Worm (Caenorhabditis elegans) whole organism, L2 larva: Measurements from ENCODE around the gene ctsa-1.1.

Experiments
- C34F6.9 ChIP-seq: fragments of 150-350 bp; optimal IDR thresholded peaks from 2 replicates; lab custom pipeline; 2014; ENCODE audit warnings: missing biosample characterization, missing genetic modification characterization
- F13H6.1 ChIP-seq: sonication (generic microtip); optimal IDR thresholded peaks from 2 replicates; lab custom pipeline; 2016; ENCODE audit warnings: missing genetic modification characterization, missing compliant biosample characterization
- R02D3.7 ChIP-seq: fragments of 150-350 bp; optimal IDR thresholded peaks from 2 replicates; lab custom pipeline; 2014; ENCODE audit warnings: missing biosample characterization, missing genetic modification characterization
- Y55F3AM.14 ChIP-seq: fragments of 200-800 bp; sonication (Bioruptor generic); optimal IDR thresholded peaks from 2 replicates; lab custom pipeline; 2018; ENCODE audit warnings: mild to moderate bottlenecking, missing genetic modification characterization, missing compliant biosample characterization
- ZK546.5 ChIP-seq: sonication (generic microtip); optimal IDR thresholded peaks from 2 replicates; lab custom pipeline; 2017; ENCODE audit warnings: missing biosample characterization, missing genetic modification characterization
- alr-1 ChIP-seq: fragments of 150-350 bp; optimal IDR thresholded peaks from 2 replicates; lab custom pipeline; 2014; ENCODE audit warnings: missing biosample characterization, missing genetic modification characterization
- aly-2 ChIP-seq: fragments of 150-350 bp; optimal IDR thresholded peaks from 2 replicates; lab custom pipeline; 2014; ENCODE audit warnings: missing biosample characterization, missing genetic modification characterization
- ama-1 ChIP-seq: fragments of 150-350 bp; optimal IDR thresholded peaks from 2 replicates; lab custom pipeline; 2018; ENCODE audit warnings: inconsistent platforms
- blmp-1 ChIP-seq: sonication (generic microtip); optimal IDR thresholded peaks from 2 replicates; lab custom pipeline; 2017; ENCODE audit warnings: missing genetic modification characterization, mild to moderate bottlenecking, missing compliant biosample characterization, antibody characterized with exemption, moderate library complexity; ENCODE audit not compliant: insufficient read depth
- ceh-16 ChIP-seq: fragments of 150-350 bp; optimal IDR thresholded peaks from 2 replicates; lab custom pipeline; 2014; ENCODE audit warnings: missing biosample characterization, missing genetic modification characterization
- ceh-82 ChIP-seq: fragments of 150-350 bp; optimal IDR thresholded peaks from 2 replicates; lab custom pipeline; 2014; ENCODE audit warnings: missing biosample characterization, missing genetic modification characterization
- crh-2 ChIP-seq: sonication (generic microtip); optimal IDR thresholded peaks from 2 replicates; lab custom pipeline; 2017; ENCODE audit warnings: missing biosample characterization, missing genetic modification characterization
- dmd-4 ChIP-seq: sonication (generic microtip); optimal IDR thresholded peaks from 2 replicates; lab custom pipeline; 2017; ENCODE audit warnings: missing biosample characterization, missing genetic modification characterization
- egl-27 ChIP-seq: sonication (generic microtip); optimal IDR thresholded peaks from 3 replicates; lab custom pipeline; 2017; ENCODE audit warnings: missing biosample characterization, missing genetic modification reagents, missing genetic modification characterization
- elt-1 ChIP-seq: fragments of 150-350 bp; optimal IDR thresholded peaks from 2 replicates; lab custom pipeline; 2014; ENCODE audit warnings: missing biosample characterization, missing genetic modification characterization
- elt-3 ChIP-seq: sonication (generic microtip); optimal IDR thresholded peaks from 2 replicates; lab custom pipeline; 2017; ENCODE audit warnings: missing biosample characterization, missing genetic modification characterization
- fos-1 ChIP-seq: fragments of 150-350 bp; optimal IDR thresholded peaks from 2 replicates; lab custom pipeline; 2014; ENCODE audit warnings: missing biosample characterization, missing genetic modification characterization
- gmeb-1 ChIP-seq: fragments of 150-350 bp; optimal IDR thresholded peaks from 2 replicates; lab custom pipeline; 2014; ENCODE audit warnings: missing biosample characterization, missing genetic modification characterization
- lin-11 ChIP-seq: fragments of 150-350 bp; sonication (generic microtip); optimal IDR thresholded peaks from 2 replicates; lab custom pipeline; 2014; ENCODE audit warnings: missing biosample characterization, missing genetic modification characterization, inconsistent platforms, mixed read lengths
- lin-13 ChIP-seq: fragments of 150-350 bp; optimal IDR thresholded peaks from 2 replicates; lab custom pipeline; 2014; ENCODE audit warnings: missing biosample characterization, missing genetic modification reagents, missing genetic modification characterization
- lin-39 ChIP-seq: fragments of 150-350 bp; optimal IDR thresholded peaks from 2 replicates; lab custom pipeline; 2014; ENCODE audit warnings: missing biosample characterization, missing genetic modification reagents, missing genetic modification characterization
- lsy-2 ChIP-seq, 2 experiments: fragments of 150-350 bp in 1 of 2; sonication (generic microtip) in 1 of 2; optimal IDR thresholded peaks; 2 replicates each; lab custom pipeline; 2014 to 2017; ENCODE audit warnings: missing biosample characterization in 2 of 2, missing genetic modification characterization in 2 of 2
- mab-5 ChIP-seq: fragments of 150-350 bp; optimal IDR thresholded peaks from 2 replicates; lab custom pipeline; 2014; ENCODE audit warnings: missing biosample characterization, missing genetic modification characterization
- mbf-1 ChIP-seq: sonication (generic microtip); optimal IDR thresholded peaks from 2 replicates; lab custom pipeline; 2017; ENCODE audit warnings: missing biosample characterization, missing genetic modification characterization
- mdl-1 ChIP-seq, 2 experiments: fragments of 150-350 bp in 1 of 2; sonication (generic microtip) in 1 of 2; optimal IDR thresholded peaks; 2 replicates each; lab custom pipeline; 2017; ENCODE audit warnings: missing biosample characterization in 2 of 2, missing genetic modification characterization in 2 of 2
- nhr-10 ChIP-seq: sonication (generic microtip); optimal IDR thresholded peaks from 2 replicates; lab custom pipeline; 2017; ENCODE audit warnings: missing biosample characterization, missing genetic modification characterization
- nhr-11 ChIP-seq: fragments of 150-350 bp; optimal IDR thresholded peaks from 2 replicates; lab custom pipeline; 2014; ENCODE audit warnings: missing biosample characterization, missing genetic modification characterization
- nhr-12 ChIP-seq: fragments of 150-350 bp; optimal IDR thresholded peaks from 2 replicates; lab custom pipeline; 2014; ENCODE audit warnings: missing biosample characterization, missing genetic modification characterization
- nhr-129 ChIP-seq: fragments of 150-350 bp; optimal IDR thresholded peaks from 2 replicates; lab custom pipeline; 2014; ENCODE audit warnings: missing biosample characterization, missing genetic modification characterization
- nhr-21 ChIP-seq: fragments of 150-350 bp; optimal IDR thresholded peaks from 2 replicates; lab custom pipeline; 2014; ENCODE audit warnings: missing biosample characterization, missing genetic modification characterization
- nhr-23 ChIP-seq: fragments of 150-350 bp; optimal IDR thresholded peaks from 2 replicates; lab custom pipeline; 2014; ENCODE audit warnings: missing biosample characterization, missing genetic modification reagents, missing genetic modification characterization
- nhr-237 ChIP-seq: fragments of 150-350 bp; optimal IDR thresholded peaks from 2 replicates; lab custom pipeline; 2014; ENCODE audit warnings: missing biosample characterization, missing genetic modification characterization
- nhr-25 ChIP-seq: fragments of 150-350 bp; sonication (generic microtip); optimal IDR thresholded peaks from 3 replicates; lab custom pipeline; 2014; ENCODE audit warnings: missing biosample characterization, missing genetic modification characterization
- nhr-6 ChIP-seq: fragments of 150-350 bp; optimal IDR thresholded peaks from 2 replicates; lab custom pipeline; 2014; ENCODE audit warnings: missing biosample characterization, missing genetic modification characterization
- nhr-77 ChIP-seq: fragments of 150-350 bp; optimal IDR thresholded peaks from 2 replicates; lab custom pipeline; 2014; ENCODE audit warnings: missing biosample characterization, missing genetic modification characterization
- peb-1 ChIP-seq: fragments of 150-350 bp; optimal IDR thresholded peaks from 2 replicates; lab custom pipeline; 2014; ENCODE audit warnings: missing biosample characterization, missing genetic modification characterization
- sem-4 ChIP-seq: fragments of 150-350 bp; optimal IDR thresholded peaks from 2 replicates; lab custom pipeline; 2014; ENCODE audit warnings: missing biosample characterization, missing genetic modification reagents, missing genetic modification characterization
- skn-1 ChIP-seq: sonication (generic microtip); optimal IDR thresholded peaks from 2 replicates; lab custom pipeline; 2017; ENCODE audit warnings: missing biosample characterization, missing genetic modification characterization
- sma-3 ChIP-seq: sonication (generic microtip); optimal IDR thresholded peaks from 2 replicates; lab custom pipeline; 2016; ENCODE audit warnings: missing genetic modification reagents, missing genetic modification characterization, missing compliant biosample characterization
- sma-9 ChIP-seq, 2 experiments: fragments of 150-350 bp in 1 of 2; sonication (generic microtip) in 1 of 2; optimal IDR thresholded peaks; 2 replicates each; lab custom pipeline; 2014 to 2016; ENCODE audit warnings: missing genetic modification characterization in 2 of 2, mild to moderate bottlenecking in 1 of 2, missing biosample characterization in 1 of 2, missing compliant biosample characterization in 1 of 2, missing genetic modification reagents in 1 of 2, moderate library complexity in 1 of 2
- snpc-4 ChIP-seq: fragments of 150-350 bp; optimal IDR thresholded peaks from 2 replicates; lab custom pipeline; 2014; ENCODE audit warnings: missing biosample characterization, missing genetic modification characterization
- unc-39 ChIP-seq: fragments of 150-350 bp; optimal IDR thresholded peaks from 2 replicates; lab custom pipeline; 2014; ENCODE audit warnings: missing biosample characterization, missing genetic modification characterization
- unc-55 ChIP-seq: fragments of 150-350 bp; sonication (generic microtip); optimal IDR thresholded peaks from 3 replicates; lab custom pipeline; 2014; ENCODE audit warnings: missing biosample characterization, missing genetic modification reagents, missing genetic modification characterization
- unc-62 ChIP-seq: fragments of 150-350 bp; optimal IDR thresholded peaks from 2 replicates; lab custom pipeline; 2014; ENCODE audit warnings: missing biosample characterization, missing genetic modification reagents, missing genetic modification characterization
- zag-1 ChIP-seq: fragments of 150-350 bp; optimal IDR thresholded peaks from 2 replicates; lab custom pipeline; 2014; ENCODE audit warnings: missing biosample characterization, missing genetic modification characterization
- ztf-1 ChIP-seq: fragments of 200-800 bp; sonication (Bioruptor generic); conservative IDR thresholded peaks from 2 replicates; pipeline ENCODE4 v1.3.6; 2022; ENCODE audit warnings: missing genetic modification characterization, missing compliant biosample characterization
- ztf-11 ChIP-seq: sonication (generic microtip); optimal IDR thresholded peaks from 2 replicates; lab custom pipeline; 2017; ENCODE audit warnings: missing biosample characterization, missing genetic modification characterization
- ztf-4 ChIP-seq: fragments of 150-350 bp; optimal IDR thresholded peaks from 2 replicates; lab custom pipeline; 2014; ENCODE audit warnings: missing biosample characterization, missing genetic modification characterization

Gene ctsa-1.1

DNA sequence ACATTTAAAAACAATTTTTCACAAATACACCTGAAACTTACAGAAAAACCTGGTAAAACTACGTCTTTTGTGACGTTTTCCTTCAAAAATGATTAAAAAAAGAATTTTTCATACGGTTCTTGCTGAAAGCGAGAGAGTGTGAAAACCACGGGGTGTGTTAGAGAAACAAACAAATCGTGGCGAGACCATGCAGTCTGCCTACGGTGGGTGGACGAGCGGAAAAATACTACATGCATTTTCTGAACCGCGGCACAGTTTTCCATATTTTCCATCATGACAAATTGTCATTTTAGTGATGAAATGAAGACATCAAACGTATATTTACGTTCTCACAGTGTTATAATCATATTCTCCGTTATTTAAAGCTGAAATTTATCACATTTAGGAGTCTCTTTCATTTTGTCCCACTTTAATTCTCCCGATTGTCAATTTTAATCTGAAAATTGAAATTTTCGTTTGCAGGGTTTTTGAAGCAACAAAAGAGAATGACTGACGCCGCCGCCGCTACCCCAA, 31.0 kb upstream of the ctsa-1.1 start, which contains the start of the genes F10G7.9 and tsn-1:
F10G7.9 (minus strand) TSS at position 127 of the 513 bp plus-strand sequence.
tsn-1 (plus strand) TSS at position 463 of the 513 bp plus-strand sequence.
- TF ChIP-seq alr-1 (no peak), nhr-12 (tag; lab: Kevin White, UChicago) (no peak), aly-2 (tag; lab: Kevin White, UChicago) (no peak), R02D3.7 (tag; lab: Kevin White, UChicago) (no peak), nhr-129 (peak; percentile 29), F13H6.1 (peak; percentile 35), nhr-21 (tag; lab: Kevin White, UChicago) (peak; percentile 7), nhr-11 (tag; lab: Kevin White, UChicago) (no peak), Y55F3AM.14 (GFP tag; lab: Kevin White, UChicago) (no peak), nhr-77 (tag; lab: Kevin White, UChicago) (no peak), unc-39 (tag; lab: Kevin White, UChicago) (no peak), skn-1 (tag; lab: Kevin White, UChicago) (no peak), unc-62 (GFP tag; lab: Kevin White, UChicago) (no peak), crh-2 (peak; percentile 52), lin-11 (peak; percentile 45), unc-55 (GFP tag; lab: Kevin White, UChicago) (peak; percentile 67), ztf-4 (tag; lab: Kevin White, UChicago) (no peak), nhr-23 (tag; lab: Kevin White, UChicago) (no peak), ztf-1 (GFP tag; lab: Robert Waterston, UW) (no peak), lin-13 (no peak), ZK546.5 (no peak), mbf-1 (tag; lab: Kevin White, UChicago) (no peak), elt-1 (tag; lab: Kevin White, UChicago) (no peak), gmeb-1 (peak; percentile 69), mdl-1 (tag; optimal IDR thresholded peaks at IDR 0.05; lab: Kevin White, UChicago) (no peak), nhr-10 (tag; lab: Kevin White, UChicago) (no peak), fos-1 (tag; lab: Kevin White, UChicago) (peak; percentile 69), sma-9 (GFP tag; optimal IDR thresholded peaks at IDR 0.05; lab: Kevin White, UChicago) (peak; percentile 22), sma-9 (tag; optimal IDR thresholded peaks at IDR 0.05; lab: Kevin White, UChicago) (no peak), ama-1 (lab: Kevin White, UChicago) (peak; percentile 25), ceh-82 (tag; lab: Kevin White, UChicago) (no peak), C34F6.9 (tag; lab: Kevin White, UChicago) (peak; percentile 82), nhr-237 (no peak), egl-27 (tag; lab: Kevin White, UChicago) (peak; percentile 23), nhr-6 (no peak), ceh-16 (no peak), lin-39 (tag; lab: Kevin White, UChicago) (no peak), sma-3 (GFP tag; lab: Kevin White, UChicago) (peak; percentile 47), snpc-4 (tag; lab: Kevin White, UChicago) (no peak), elt-3 (tag; lab: Kevin White, UChicago) (no peak), sem-4 (tag; lab: Kevin White, UChicago) (no peak), lsy-2 (tag; optimal IDR thresholded peaks at IDR 0.05; lab: Kevin White, UChicago) (peak; percentile 86 to 97), dmd-4 (no peak), nhr-25 (tag; lab: Kevin White, UChicago) (peak; percentile 41), zag-1 (tag; lab: Kevin White, UChicago) (no peak), ztf-11 (tag; lab: Kevin White, UChicago) (no peak), mab-5 (tag; lab: Kevin White, UChicago) (no peak), peb-1 (tag; lab: Kevin White, UChicago) (no peak), blmp-1 (tag; lab: Kevin White, UChicago) (no peak)
- TF ChIP-seq, all 48 proteins: peak for 15
